Fruit fly (Drosophila melanogaster): ENCODE results near the gene CAH5.
A peak's percentile ranks its signal among the peaks of the same experiment; 100 is the strongest.

CAH5 gene

DNA sequence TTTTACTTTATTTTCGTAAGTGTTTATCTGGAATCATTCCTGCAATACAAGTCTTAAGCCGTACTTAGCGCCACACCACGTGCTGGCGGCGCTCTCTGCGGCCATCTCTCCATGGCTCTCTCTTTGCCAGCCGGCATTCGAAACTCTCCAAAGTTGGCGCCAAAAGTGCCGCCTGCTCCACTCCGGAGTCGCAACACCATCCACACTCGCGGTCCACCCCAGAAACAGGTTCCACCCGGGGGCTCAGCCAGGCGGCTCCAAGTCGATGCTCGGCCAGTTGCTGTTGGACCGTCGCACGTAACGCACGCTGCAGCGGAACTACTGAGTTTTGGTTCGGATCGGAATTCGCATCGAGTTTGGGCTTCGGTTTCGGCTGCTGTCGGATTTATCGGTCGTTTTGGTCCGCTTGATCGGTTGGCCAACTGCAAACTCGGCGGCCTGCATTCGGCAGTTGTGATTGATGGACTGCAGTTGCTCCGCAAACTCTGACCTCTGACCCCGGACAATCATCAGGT is 48.5 kb downstream of the CAH5 start, which contains the start of gene CG34347:
Gene CG34347 (plus strand): TSS at position 275 of the 515 bp plus-strand sequence.
- TF ChIP-seq Doc2 (GFP tag; IDR thresholded peaks at IDR 0.05) (no peak), tna (GFP tag; IDR thresholded peaks at IDR 0.05; ENCODE audit: partially characterized antibody) (peak; percentile 31; the same call in 1 of the 2 replicates), CG11456 (GFP tag; IDR thresholded peaks at IDR 0.05) (no peak), CG14667 (GFP tag; IDR thresholded peaks at IDR 0.05) (no peak), CG8281 (tag; optimal IDR thresholded peaks at IDR 0.05) (no peak), Ada2b (GFP tag; IDR thresholded peaks at IDR 0.05) (no peak), CG17359 (tag; optimal IDR thresholded peaks at IDR 0.05) (peak; percentile 4), CG11723 (GFP tag; optimal IDR thresholded peaks at IDR 0.05) (no peak), CG7745 (tag; optimal IDR thresholded peaks at IDR 0.05) (no peak), gem (tag; optimal IDR thresholded peaks at IDR 0.05) (no peak), slou (GFP tag; optimal IDR thresholded peaks at IDR 0.05) (no peak), bcd (GFP tag; optimal IDR thresholded peaks at IDR 0.05) (no peak), GATAe (GFP tag; conservative IDR thresholded peaks at IDR 0.05) (no peak), Elba2 (GFP tag; optimal IDR thresholded peaks at IDR 0.05) (no peak), pzg (GFP tag; optimal IDR thresholded peaks at IDR 0.05) (no peak), schlank (tag; optimal IDR thresholded peaks at IDR 0.05) (no peak), Vsx1 (GFP tag; optimal IDR thresholded peaks at IDR 0.05) (no peak), ranshi (GFP tag; IDR thresholded peaks at IDR 0.05) (no peak), CG10209 (GFP tag; optimal IDR thresholded peaks at IDR 0.05) (no peak), Hr39 (optimal IDR thresholded peaks at IDR 0.05) (no peak), crc (GFP tag; optimal IDR thresholded peaks at IDR 0.05) (no peak), CG33557 (GFP tag; optimal IDR thresholded peaks at IDR 0.05) (no peak), sd (tag; optimal IDR thresholded peaks at IDR 0.05) (peak; percentile 54), CG15269 (tag; optimal IDR thresholded peaks at IDR 0.05) (no peak), CG10366 (GFP tag; IDR thresholded peaks at IDR 0.05) (no peak), Drgx (GFP tag; IDR thresholded peaks at IDR 0.05) (0 out of 2 replicates have a peak, but pooled peaks have one; percentile 11), hbn (GFP tag; IDR thresholded peaks at IDR 0.05; ENCODE audit: partially characterized antibody) (peak; percentile 19; the same call in 1 of the 2 replicates), CG13775 (GFP tag; optimal IDR thresholded peaks at IDR 0.05) (no peak), CG15479 (GFP tag; optimal IDR thresholded peaks at IDR 0.05) (no peak), CG4328 (GFP tag; optimal IDR thresholded peaks at IDR 0.05) (no peak), CG4282 (GFP tag; optimal IDR thresholded peaks at IDR 0.05) (no peak), CG11085 (GFP tag; IDR thresholded peaks at IDR 0.05) (no peak), Aef1 (GFP tag; IDR thresholded peaks at IDR 0.05) (no peak), prd (optimal IDR thresholded peaks at IDR 0.05) (no peak), prd (GFP tag; IDR thresholded peaks at IDR 0.05) (0 out of 3 replicates have a peak, but pooled peaks have one; percentile 9), CG12769 (tag; optimal IDR thresholded peaks at IDR 0.05) (peak; percentile 43), CG30431 (GFP tag; optimal IDR thresholded peaks at IDR 0.05) (no peak), CG9817 (tag; optimal IDR thresholded peaks at IDR 0.05) (no peak), NFAT (GFP tag; IDR thresholded peaks at IDR 0.05) (peak; percentile 42; the same call in 1 of the 2 replicates), CG9437 (GFP tag; optimal IDR thresholded peaks at IDR 0.05) (no peak), Nf-YC (tag; optimal IDR thresholded peaks at IDR 0.05) (no peak), CG8478 (optimal IDR thresholded peaks at IDR 0.05) (no peak), Doc3 (GFP tag; IDR thresholded peaks at IDR 0.05; ENCODE audit: partially characterized antibody) (0 out of 3 replicates have a peak, but pooled peaks have one; percentile 25), PHDP (tag; optimal IDR thresholded peaks at IDR 0.05) (peak; percentile 10), repo (GFP tag; optimal IDR thresholded peaks at IDR 0.05) (no peak), CG12744 (GFP tag; optimal IDR thresholded peaks at IDR 0.05) (no peak), mam (GFP tag; optimal IDR thresholded peaks at IDR 0.05) (no peak), Dip3 (GFP tag; optimal IDR thresholded peaks at IDR 0.05) (no peak), Blimp-1 (GFP tag; optimal IDR thresholded peaks at IDR 0.05) (no peak), CG10267 (tag; optimal IDR thresholded peaks at IDR 0.05) (no peak), Dp (GFP tag; optimal IDR thresholded peaks at IDR 0.05) (peak; percentile 31)
